Fruit fly (Drosophila melanogaster) whole organism, embryonic: ENCODE results near the gene Ask1.

Experiments
- B-H2 ChIP-seq: fragments of 200-800 bp; sonication (Bioruptor generic); optimal IDR thresholded peaks from 2 replicates; lab custom pipeline; 2018; ENCODE audit warnings: missing biosample characterization, mild to moderate bottlenecking, missing genetic modification characterization
- Bdp1 ChIP-seq: fragments of 200-800 bp; sonication (Bioruptor generic); optimal IDR thresholded peaks from 3 replicates; lab custom pipeline; 2016; ENCODE audit warnings: missing biosample characterization, missing genetic modification characterization
- CG10654 ChIP-seq: fragments of 200-800 bp; sonication (Bioruptor generic); optimal IDR thresholded peaks from 2 replicates; lab custom pipeline; 2016; ENCODE audit warnings: missing biosample characterization, missing genetic modification characterization
- CG12155 ChIP-seq: fragments of 200-800 bp; sonication (Bioruptor generic); optimal IDR thresholded peaks from 3 replicates; lab custom pipeline; 2016; ENCODE audit warnings: missing biosample characterization, missing genetic modification characterization
- CG12744 ChIP-seq: fragments of 200-800 bp; sonication (Bioruptor generic); optimal IDR thresholded peaks from 2 replicates; lab custom pipeline; 2016; ENCODE audit warnings: missing biosample characterization, missing genetic modification characterization
- CG13287 ChIP-seq: fragments of 200-800 bp; sonication (Bioruptor generic); IDR thresholded peaks from 2 replicates; pipeline ENCODE4 v1.3.6; 2022; ENCODE audit warnings: missing biosample characterization, missing genetic modification characterization; ENCODE audit not compliant: partially characterized antibody
- CG13296 ChIP-seq: fragments of 200-800 bp; sonication (Bioruptor generic); optimal IDR thresholded peaks from 3 replicates; lab custom pipeline; 2018; ENCODE audit warnings: missing biosample characterization, mild to moderate bottlenecking, missing genetic modification characterization
- CG15011 ChIP-seq: fragments of 200-800 bp; sonication (Bioruptor generic); optimal IDR thresholded peaks from 3 replicates; lab custom pipeline; 2018; ENCODE audit warnings: missing biosample characterization, mild to moderate bottlenecking, missing genetic modification characterization
- CG16815 ChIP-seq: fragments of 200-800 bp; sonication (Bioruptor generic); optimal IDR thresholded peaks from 3 replicates; lab custom pipeline; 2017; ENCODE audit warnings: missing biosample characterization, mild to moderate bottlenecking, missing genetic modification characterization
- CG17186 ChIP-seq: fragments of 200-800 bp; sonication (Bioruptor generic); optimal IDR thresholded peaks from 3 replicates; lab custom pipeline; 2017; ENCODE audit warnings: missing biosample characterization, missing genetic modification reagents, missing genetic modification characterization
- CG17829 ChIP-seq: fragments of 200-800 bp; optimal IDR thresholded peaks from 2 replicates; lab custom pipeline; 2019; ENCODE audit warnings: missing biosample characterization, mild to moderate bottlenecking, missing genetic modification characterization, moderate library complexity
- CG17912 ChIP-seq: fragments of 200-800 bp; sonication (Bioruptor generic); optimal IDR thresholded peaks from 2 replicates; lab custom pipeline; 2018; ENCODE audit warnings: missing biosample characterization, mild to moderate bottlenecking, missing genetic modification characterization
- CG18476 ChIP-seq: fragments of 200-800 bp; sonication (Bioruptor generic); optimal IDR thresholded peaks from 2 replicates; lab custom pipeline; 2016; ENCODE audit warnings: missing biosample characterization, mild to moderate bottlenecking, missing genetic modification characterization
- CG2202 ChIP-seq: fragments of 200-800 bp; sonication (Bioruptor generic); optimal IDR thresholded peaks from 2 replicates; lab custom pipeline; 2018; ENCODE audit warnings: missing biosample characterization, mild to moderate bottlenecking, missing genetic modification characterization
- CG31441 ChIP-seq: fragments of 200-800 bp; sonication (Bioruptor generic); IDR thresholded peaks from 2 replicates; pipeline ENCODE4 v1.3.6; 2022; ENCODE audit warnings: missing biosample characterization, missing genetic modification characterization
- CG33213 ChIP-seq: fragments of 200-800 bp; sonication (Bioruptor generic); optimal IDR thresholded peaks from 3 replicates; lab custom pipeline; 2016; ENCODE audit warnings: missing biosample characterization, missing genetic modification characterization
- CG34422 ChIP-seq: fragments of 200-800 bp; sonication (Bioruptor generic); IDR thresholded peaks from 3 replicates; pipeline ENCODE4 v1.3.6; 2022; ENCODE audit warnings: missing biosample characterization, missing genetic modification characterization
- CG3847 ChIP-seq: fragments of 200-800 bp; sonication (Bioruptor generic); IDR thresholded peaks from 2 replicates; pipeline ENCODE4 v1.3.6; 2022; ENCODE audit warnings: missing biosample characterization, missing genetic modification characterization
- CG4424 ChIP-seq: fragments of 200-800 bp; sonication (Bioruptor generic); optimal IDR thresholded peaks from 3 replicates; lab custom pipeline; 2016; ENCODE audit warnings: missing biosample characterization, missing genetic modification characterization
- CG6854 ChIP-seq: fragments of 200-800 bp; sonication (Bioruptor generic); optimal IDR thresholded peaks from 3 replicates; lab custom pipeline; 2017; ENCODE audit warnings: missing biosample characterization, mild to moderate bottlenecking, missing genetic modification characterization
- CG9437 ChIP-seq: fragments of 200-800 bp; sonication (Bioruptor generic); optimal IDR thresholded peaks from 2 replicates; lab custom pipeline; 2018; ENCODE audit warnings: missing biosample characterization, mild to moderate bottlenecking, missing genetic modification characterization
- Doc2 ChIP-seq: fragments of 200-800 bp; sonication (Bioruptor generic); IDR thresholded peaks from 2 replicates; pipeline ENCODE4 v1.3.6; 2022; ENCODE audit warnings: missing biosample characterization, missing genetic modification characterization
- Gsc ChIP-seq: fragments of 200-800 bp; sonication (Bioruptor generic); IDR thresholded peaks from 2 replicates; pipeline ENCODE4 v1.3.6; 2022; ENCODE audit warnings: missing biosample characterization, missing genetic modification characterization
- Hr78 ChIP-seq, 2 experiments: fragments of 200-800 bp in 1 of 2; fragments of >200 bp in 1 of 2; sonication (Bioruptor generic) in 1 of 2; optimal IDR thresholded peaks; 2 replicates each; lab custom pipeline; 2017 to 2019; ENCODE audit warnings: missing biosample characterization in 2 of 2, missing genetic modification characterization in 2 of 2, mild to moderate bottlenecking in 1 of 2, moderate library complexity in 1 of 2
- Hsf ChIP-seq: fragments of 200-800 bp; sonication (Bioruptor generic); optimal IDR thresholded peaks from 3 replicates; lab custom pipeline; 2016; ENCODE audit warnings: missing biosample characterization, missing genetic modification characterization
- Lpt ChIP-seq: fragments of >200 bp; optimal IDR thresholded peaks from 2 replicates; lab custom pipeline; 2018; ENCODE audit warnings: missing biosample characterization, missing genetic modification characterization
- NK7.1 ChIP-seq: fragments of 200-800 bp; sonication (Bioruptor generic); optimal IDR thresholded peaks from 3 replicates; lab custom pipeline; 2016; ENCODE audit warnings: missing biosample characterization, missing genetic modification characterization
- NfI ChIP-seq: fragments of 200-800 bp; sonication (Bioruptor generic); optimal IDR thresholded peaks from 3 replicates; lab custom pipeline; 2018; ENCODE audit warnings: missing biosample characterization, mild to moderate bottlenecking, missing genetic modification characterization, moderate library complexity
- PHDP ChIP-seq: fragments of 200-800 bp; sonication (Bioruptor generic); optimal IDR thresholded peaks from 3 replicates; lab custom pipeline; 2018; ENCODE audit warnings: missing biosample characterization, mild to moderate bottlenecking, missing genetic modification characterization, moderate library complexity
- Pdp1 ChIP-seq, 2 experiments: fragments of 200-800 bp; sonication (Bioruptor generic); optimal IDR thresholded peaks; 3 replicates each; lab custom pipeline; 2016; ENCODE audit warnings: missing biosample characterization in 2 of 2, missing genetic modification characterization in 2 of 2, mild to moderate bottlenecking in 1 of 2, moderate library complexity in 1 of 2
- Spps ChIP-seq: fragments of 200-800 bp; sonication (Bioruptor generic); optimal IDR thresholded peaks from 2 replicates; lab custom pipeline; 2018; ENCODE audit warnings: missing biosample characterization, mild to moderate bottlenecking, missing genetic modification characterization
- Trl ChIP-seq, 3 experiments: fragments of >200 bp in 2 of 3; fragments of 200-800 bp in 1 of 3; sonication (Bioruptor generic) in 1 of 3; optimal IDR thresholded peaks; 2 replicates in 1 of 3; 3 replicates in 2 of 3; lab custom pipeline; 2016 to 2017; ENCODE audit warnings: missing biosample characterization in 1 of 3, missing genetic modification characterization in 1 of 3
- ato ChIP-seq: fragments of 200-800 bp; sonication (Bioruptor generic); IDR thresholded peaks from 2 replicates; pipeline ENCODE4 v1.3.6; 2022; ENCODE audit warnings: missing biosample characterization, missing genetic modification characterization; ENCODE audit not compliant: partially characterized antibody
- bsh ChIP-seq, 2 experiments: fragments of 200-800 bp; sonication (Bioruptor generic); optimal IDR thresholded peaks; 2 replicates each; lab custom pipeline; 2017 to 2018; ENCODE audit warnings: mild to moderate bottlenecking in 2 of 2, missing biosample characterization in 2 of 2, missing genetic modification characterization in 2 of 2, moderate library complexity in 1 of 2
- ci ChIP-seq: fragments of 200-800 bp; sonication (Bioruptor generic); IDR thresholded peaks from 3 replicates; pipeline ENCODE4 v1.3.6; 2022; ENCODE audit warnings: missing biosample characterization, missing genetic modification characterization
- corto ChIP-seq: fragments of 200-800 bp; sonication (Bioruptor generic); optimal IDR thresholded peaks from 2 replicates; lab custom pipeline; 2016; ENCODE audit warnings: missing biosample characterization, mild to moderate bottlenecking, missing genetic modification characterization, moderate library complexity
- dmrt99B ChIP-seq: fragments of 200-800 bp; sonication (Bioruptor generic); optimal IDR thresholded peaks from 2 replicates; lab custom pipeline; 2018; ENCODE audit warnings: missing biosample characterization, mild to moderate bottlenecking, missing genetic modification characterization, moderate library complexity
- fu2 ChIP-seq: fragments of 200-800 bp; sonication (Bioruptor generic); optimal IDR thresholded peaks from 2 replicates; lab custom pipeline; 2016; ENCODE audit warnings: missing biosample characterization, missing genetic modification characterization
- gcm2 ChIP-seq: fragments of 200-800 bp; sonication (Bioruptor generic); optimal IDR thresholded peaks from 2 replicates; lab custom pipeline; 2016; ENCODE audit warnings: missing biosample characterization, missing genetic modification characterization
- gro ChIP-seq: fragments of 200-800 bp; sonication (Bioruptor generic); optimal IDR thresholded peaks from 2 replicates; lab custom pipeline; 2016; ENCODE audit warnings: missing biosample characterization, missing genetic modification characterization
- jing ChIP-seq: fragments of 200-800 bp; sonication (Bioruptor generic); optimal IDR thresholded peaks from 2 replicates; lab custom pipeline; 2018; ENCODE audit warnings: missing biosample characterization, mild to moderate bottlenecking, missing genetic modification characterization
- pho ChIP-seq: fragments of 200-800 bp; sonication (Bioruptor generic); optimal IDR thresholded peaks from 2 replicates; lab custom pipeline; 2016; ENCODE audit warnings: missing biosample characterization, missing genetic modification characterization
- pros ChIP-seq: fragments of 200-800 bp; sonication (Bioruptor generic); optimal IDR thresholded peaks from 3 replicates; lab custom pipeline; 2019; ENCODE audit warnings: missing biosample characterization, mild to moderate bottlenecking, missing genetic modification characterization, moderate library complexity
- pzg ChIP-seq: fragments of 200-800 bp; sonication (Bioruptor generic); optimal IDR thresholded peaks from 3 replicates; lab custom pipeline; 2018; ENCODE audit warnings: missing biosample characterization, mild to moderate bottlenecking, missing genetic modification characterization, moderate library complexity
- schlank ChIP-seq: fragments of 200-800 bp; sonication (Bioruptor generic); optimal IDR thresholded peaks from 2 replicates; lab custom pipeline; 2018; ENCODE audit warnings: missing biosample characterization, mild to moderate bottlenecking, missing genetic modification characterization
- sima ChIP-seq: fragments of 200-800 bp; sonication (Bioruptor generic); optimal IDR thresholded peaks from 2 replicates; lab custom pipeline; 2016; ENCODE audit warnings: missing biosample characterization, missing genetic modification characterization
- tgo ChIP-seq: fragments of 200-800 bp; sonication (Bioruptor generic); IDR thresholded peaks from 3 replicates; pipeline ENCODE4 v1.3.6; 2022; ENCODE audit warnings: missing biosample characterization, missing genetic modification characterization
- tx ChIP-seq: fragments of 200-800 bp; sonication (Bioruptor generic); optimal IDR thresholded peaks from 2 replicates; lab custom pipeline; 2016; ENCODE audit warnings: missing biosample characterization, missing genetic modification characterization
- vvl ChIP-seq: fragments of 200-800 bp; sonication (Bioruptor generic); IDR thresholded peaks from 2 replicates; pipeline ENCODE4 v1.3.6; 2022; ENCODE audit warnings: missing biosample characterization, missing genetic modification characterization

Gene Ask1

dm6 chr3R:19877427-19878076 lies 2.0 kb upstream of the Ask1 start, which contains the start of the genes CG17186 and Arc42 (continued):
- TF ChIP-seq B-H2 (GFP tag; lab: Kevin White, UChicago) = peak; percentile 16
- peak; percentile 71 for TF ChIP-seq pzg (GFP tag; lab: Kevin White, UChicago)
- no peak for TF ChIP-seq gcm2 (GFP tag; lab: Kevin White, UChicago)
- peak; percentile 14 for TF ChIP-seq CG33213
- peak; percentile 31; the same call in 1 of the 3 replicates for TF ChIP-seq CG34422 (GFP tag; lab: Robert Waterston, UW)
- TF ChIP-seq ci (GFP tag; lab: Robert Waterston, UW) = no peak
- TF ChIP-seq jing (GFP tag; lab: Kevin White, UChicago) = no peak
- TF ChIP-seq CG17829 (tag; lab: Kevin White, UChicago) = peak; percentile 9
- TF ChIP-seq bsh (GFP tag; optimal IDR thresholded peaks at IDR 0.05; lab: Kevin White, UChicago) = peak; percentile 3 to 67
- no peak for TF ChIP-seq CG2202 (tag; lab: Kevin White, UChicago)
- peak; percentile 6 for TF ChIP-seq CG12155 (GFP tag; lab: Kevin White, UChicago)
- peak; percentile 28 for TF ChIP-seq CG10654 (GFP tag; lab: Kevin White, UChicago)
- TF ChIP-seq CG9437 (GFP tag; lab: Kevin White, UChicago) = no peak
- TF ChIP-seq sima (GFP tag; lab: Kevin White, UChicago) = no peak
- TF ChIP-seq CG18476 = peak; percentile 1
- peak; percentile 6 for TF ChIP-seq PHDP
- peak; percentile 12 for TF ChIP-seq Spps
- peak; percentile 1 for TF ChIP-seq CG12744
- peak; percentile 46 for TF ChIP-seq CG31441 (GFP tag; lab: Robert Waterston, UW)
- no peak for TF ChIP-seq Doc2 (GFP tag; lab: Robert Waterston, UW)
- peak; percentile 33 for TF ChIP-seq NfI (GFP tag; lab: Kevin White, UChicago)
- no peak for TF ChIP-seq NK7.1
- TF ChIP-seq CG13287 (GFP tag; lab: Robert Waterston, UW) = peak; percentile 20; the same call in 1 of the 2 replicates
- no peak for TF ChIP-seq schlank
- TF ChIP-seq, all 482 proteins: peak for 101

- TF ChIP-seq Hr78 (GFP tag; optimal IDR thresholded peaks at IDR 0.05; lab: Kevin White, UChicago) = peak in 1 of 2 experiments; percentile 26
- no peak for TF ChIP-seq Lpt (GFP tag; lab: Kevin White, UChicago)
- peak; percentile 22 for TF ChIP-seq gro (GFP tag; lab: Kevin White, UChicago)
- TF ChIP-seq CG17186 (GFP tag; lab: Kevin White, UChicago) = peak; percentile 14
- peak; percentile 21 for TF ChIP-seq CG4424 (GFP tag; lab: Kevin White, UChicago)
- TF ChIP-seq Bdp1 (GFP tag; lab: Kevin White, UChicago) = peak; percentile 19
- peak; percentile 36 for TF ChIP-seq pho (GFP tag; lab: Kevin White, UChicago)
- TF ChIP-seq CG13296 (GFP tag; lab: Kevin White, UChicago) = peak; percentile 86
- TF ChIP-seq CG15011 (GFP tag; lab: Kevin White, UChicago) = peak; percentile 20
- no peak for TF ChIP-seq Trl (optimal IDR thresholded peaks at IDR 0.05; lab: Kevin White, UChicago)
- TF ChIP-seq Trl (GFP tag; optimal IDR thresholded peaks at IDR 0.05; lab: Kevin White, UChicago) = peak; percentile 49
- TF ChIP-seq CG16815 (GFP tag; lab: Kevin White, UChicago) = peak; percentile 10
- peak; percentile 34 for TF ChIP-seq Hsf
- TF ChIP-seq dmrt99B = peak; percentile 74
- TF ChIP-seq CG3847 (GFP tag; lab: Robert Waterston, UW) = peak; percentile 55
- no peak for TF ChIP-seq CG17912 (GFP tag; lab: Kevin White, UChicago)
- TF ChIP-seq ato (GFP tag; lab: Robert Waterston, UW) = no peak; the same call in 1 of the 2 replicates
- TF ChIP-seq tgo = peak; percentile 55; the same call in 2 of the 3 replicates
- TF ChIP-seq Pdp1 (GFP tag; optimal IDR thresholded peaks at IDR 0.05; lab: Kevin White, UChicago) = peak in 1 of 2 experiments; percentile 35
- peak; percentile 35 for TF ChIP-seq fu2
- peak; percentile 11 for TF ChIP-seq tx (GFP tag; lab: Kevin White, UChicago)
- no peak for TF ChIP-seq pros (GFP tag; lab: Kevin White, UChicago)
- TF ChIP-seq Gsc (GFP tag; lab: Robert Waterston, UW) = no peak
- peak; percentile 22 for TF ChIP-seq CG6854 (GFP tag; lab: Kevin White, UChicago)
- TF ChIP-seq vvl (GFP tag; lab: Robert Waterston, UW) = peak; percentile 46; the same call in 1 of the 2 replicates
- TF ChIP-seq corto (GFP tag; lab: Kevin White, UChicago) = peak; percentile 51
These were observed 966 bp downstream of the Ask1 start for dm6 chr3R:19880431-19880939.
